Worm (Caenorhabditis elegans) whole organism, L1 larva: ENCODE results near the gene col-102.

Source experiments
- alr-1 ChIP-seq: fragments of 200-800 bp; sonication (Bioruptor generic); optimal IDR thresholded peaks from 2 replicates; lab custom pipeline; 2018; ENCODE audit warnings: borderline replicate concordance, mild to moderate bottlenecking, missing genetic modification characterization, missing compliant biosample characterization
- ama-1 ChIP-seq: fragments of 150-350 bp; optimal IDR thresholded peaks from 2 replicates; lab custom pipeline; 2014
- ceh-82 ChIP-seq, 3 experiments: fragments of 150-350 bp in 1 of 3; sonication (generic microtip) in 2 of 3; optimal IDR thresholded peaks; 2 replicates each; lab custom pipeline; 2014 to 2017; ENCODE audit warnings: missing biosample characterization in 3 of 3, missing genetic modification characterization in 3 of 3
- egl-27 ChIP-seq, 2 experiments: fragments of 150-350 bp in 1 of 2; sonication (generic microtip); optimal IDR thresholded peaks; 3 replicates each; lab custom pipeline; 2017 to 2018; ENCODE audit warnings: missing biosample characterization in 2 of 2, missing genetic modification characterization in 2 of 2, missing genetic modification reagents in 2 of 2
- elt-3 ChIP-seq, 6 experiments: fragments of 150-350 bp in 1 of 6; sonication (generic microtip); optimal IDR thresholded peaks; 2 replicates each; lab custom pipeline; 2017 to 2018; ENCODE audit warnings: missing biosample characterization in 6 of 6, missing genetic modification characterization in 6 of 6, inconsistent platforms in 1 of 6
- lin-13 ChIP-seq: fragments of 150-350 bp; optimal IDR thresholded peaks from 2 replicates; lab custom pipeline; 2014; ENCODE audit warnings: missing biosample characterization, missing genetic modification reagents, missing genetic modification characterization
- nhr-12 ChIP-seq: sonication (generic microtip); optimal IDR thresholded peaks from 2 replicates; lab custom pipeline; 2017; ENCODE audit warnings: missing biosample characterization, missing genetic modification characterization
- nhr-19 ChIP-seq: fragments of 200-800 bp; sonication (Bioruptor generic); conservative IDR thresholded peaks from 2 replicates; pipeline ENCODE4 v1.3.6; 2022; ENCODE audit warnings: missing genetic modification characterization, missing compliant biosample characterization
- nhr-237 ChIP-seq: fragments of 150-350 bp; optimal IDR thresholded peaks from 2 replicates; lab custom pipeline; 2014; ENCODE audit warnings: missing biosample characterization, missing genetic modification characterization
- nhr-28 ChIP-seq: fragments of 150-350 bp; optimal IDR thresholded peaks from 2 replicates; lab custom pipeline; 2014; ENCODE audit warnings: missing biosample characterization, missing genetic modification characterization
- snpc-4 ChIP-seq: fragments of 150-350 bp; optimal IDR thresholded peaks from 2 replicates; lab custom pipeline; 2014; ENCODE audit warnings: missing biosample characterization, missing genetic modification characterization
- tbx-2 ChIP-seq: sonication (generic microtip); optimal IDR thresholded peaks from 2 replicates; lab custom pipeline; 2016; ENCODE audit warnings: missing genetic modification characterization, missing compliant biosample characterization
- unc-30 ChIP-seq: sonication (generic microtip); optimal IDR thresholded peaks from 2 replicates; lab custom pipeline; 2017; ENCODE audit warnings: missing biosample characterization, missing genetic modification characterization

DNA sequence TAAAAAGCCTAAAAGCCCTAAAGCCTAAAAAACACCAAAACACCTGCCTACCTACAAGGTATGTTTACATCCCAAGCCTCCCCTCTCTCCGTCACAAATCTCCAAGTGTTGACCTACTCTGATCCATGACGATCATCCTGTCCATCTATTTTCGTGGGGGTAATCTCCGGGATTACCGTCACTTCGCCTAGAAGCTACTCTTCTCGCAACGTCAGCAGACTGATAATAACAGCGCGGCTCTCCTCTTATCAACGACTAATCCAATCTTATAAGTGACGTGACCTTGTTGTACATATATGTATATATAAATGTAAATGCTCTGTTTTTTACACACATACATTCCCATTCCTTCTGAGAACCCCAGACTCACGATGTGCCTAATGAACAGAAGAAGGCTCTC, 44.1 kb downstream of the col-102 start:
- no peak for TF ChIP-seq ceh-82 (tag; optimal IDR thresholded peaks at IDR 0.05; lab: Kevin White, UChicago)
- no peak for TF ChIP-seq snpc-4 (tag; lab: Kevin White, UChicago)
- TF ChIP-seq nhr-28 (tag; lab: Kevin White, UChicago), result no peak
- no peak for TF ChIP-seq lin-13 (GFP tag; lab: Kevin White, UChicago)
- TF ChIP-seq egl-27 (tag; optimal IDR thresholded peaks at IDR 0.05; lab: Kevin White, UChicago), result no peak
- no peak for TF ChIP-seq tbx-2 (tag; lab: Kevin White, UChicago)
- no peak for TF ChIP-seq nhr-237 (tag; lab: Kevin White, UChicago)
- no peak for TF ChIP-seq unc-30 (tag; lab: Kevin White, UChicago)
- TF ChIP-seq nhr-19 (GFP tag; lab: Robert Waterston, UW), result no peak
- TF ChIP-seq elt-3 (tag; optimal IDR thresholded peaks at IDR 0.05; lab: Kevin White, UChicago), result no peak
- TF ChIP-seq nhr-12 (tag; lab: Kevin White, UChicago), result no peak
- TF ChIP-seq alr-1 (tag; lab: Kevin White, UChicago), result no peak
- TF ChIP-seq ama-1 (lab: Kevin White, UChicago), result no peak
